Worm (Caenorhabditis elegans): ENCODE results near the gene wrt-9.

- TF ChIP-seq nhr-80 (tag; optimal IDR thresholded peaks at IDR 0.05), result no peak
- TF ChIP-seq mxl-1 (tag; optimal IDR thresholded peaks at IDR 0.05), result no peak
- TF ChIP-seq D2030.7 (GFP tag; IDR thresholded peaks at IDR 0.05), result no peak
- no peak for TF ChIP-seq Y53G8AR.9 (GFP tag; conservative IDR thresholded peaks at IDR 0.05)
Observed at ce11 chrX:1612948-1613347, 36.5 kb downstream of the wrt-9 start.

All from whole organism, young adult.